Worm (Caenorhabditis elegans): ENCODE results near the gene C17C3.6.

- TF ChIP-seq aly-2 (tag; optimal IDR thresholded peaks at IDR 0.05) (no peak), madf-5 (GFP tag; IDR thresholded peaks at IDR 0.05) (no peak), mep-1 (tag; optimal IDR thresholded peaks at IDR 0.05) (no peak), egl-27 (tag; optimal IDR thresholded peaks at IDR 0.05) (no peak), Y5F2A.4 (GFP tag; optimal IDR thresholded peaks at IDR 0.05) (no peak), nhr-11 (tag; optimal IDR thresholded peaks at IDR 0.05) (no peak), ceh-82 (tag; optimal IDR thresholded peaks at IDR 0.05) (no peak), unc-62 (GFP tag; optimal IDR thresholded peaks at IDR 0.05 in 1 of 2) (peak in 1 of 2 experiments; percentile 68), unc-62 (tag; optimal IDR thresholded peaks at IDR 0.05) (no peak), unc-130 (GFP tag; optimal IDR thresholded peaks at IDR 0.05) (no peak)
Measured at ce11 chrII:5591558-5591957, 41.7 kb downstream of the C17C3.6 start.

Data from whole organism, L4 larva.